Worm (Caenorhabditis elegans) whole organism, young adult: Measurements from ENCODE around the gene rnp-5.

Source experiments
- C17E4.6 ChIP-seq: fragments of 200-800 bp; sonication (Bioruptor generic); IDR thresholded peaks from 2 replicates; pipeline ENCODE4 v1.3.6; 2022; ENCODE audit warnings: missing genetic modification reagents, missing genetic modification characterization, missing compliant biosample characterization
- D2030.7 ChIP-seq: fragments of 200-800 bp; sonication (Bioruptor generic); IDR thresholded peaks from 2 replicates; pipeline ENCODE4 v1.3.6; 2022; ENCODE audit warnings: missing genetic modification reagents, missing genetic modification characterization, missing compliant biosample characterization
- T26A5.8 ChIP-seq: sonication (generic microtip); optimal IDR thresholded peaks from 2 replicates; lab custom pipeline; 2016; ENCODE audit warnings: missing genetic modification characterization, missing compliant biosample characterization
- Y53F4B.3 ChIP-seq: fragments of 200-800 bp; sonication (Bioruptor generic); IDR thresholded peaks from 2 replicates; pipeline ENCODE4 v1.3.6; 2022; ENCODE audit warnings: missing genetic modification reagents, missing genetic modification characterization, missing compliant biosample characterization
- Y95B8A.8 ChIP-seq: fragments of 200-800 bp; sonication (Bioruptor generic); IDR thresholded peaks from 2 replicates; pipeline ENCODE4 v1.3.6; 2022; ENCODE audit warnings: missing genetic modification reagents, missing genetic modification characterization, missing compliant biosample characterization
- aptf-3 ChIP-seq: fragments of 200-800 bp; sonication (Bioruptor generic); IDR thresholded peaks from 2 replicates; pipeline ENCODE4 v1.3.6; 2022; ENCODE audit warnings: missing genetic modification characterization, missing compliant biosample characterization
- athp-1 ChIP-seq: sonication (generic microtip); optimal IDR thresholded peaks from 2 replicates; lab custom pipeline; 2017; ENCODE audit warnings: mild to moderate bottlenecking, missing genetic modification characterization, missing compliant biosample characterization
- attf-3 ChIP-seq: fragments of 200-800 bp; sonication (Bioruptor generic); conservative IDR thresholded peaks from 2 replicates; pipeline ENCODE4 v1.3.6; 2022; ENCODE audit warnings: missing genetic modification reagents, missing genetic modification characterization, missing compliant biosample characterization
- ceh-27 ChIP-seq: fragments of 200-800 bp; sonication (Bioruptor generic); optimal IDR thresholded peaks from 2 replicates; lab custom pipeline; 2018; ENCODE audit warnings: mild to moderate bottlenecking, missing genetic modification characterization, moderate library complexity, missing compliant biosample characterization
- ceh-40 ChIP-seq: fragments of 200-800 bp; sonication (Bioruptor generic); IDR thresholded peaks from 2 replicates; pipeline ENCODE4 v1.3.6; 2022; ENCODE audit warnings: missing genetic modification characterization, missing compliant biosample characterization
- ceh-79 ChIP-seq: sonication (generic microtip); optimal IDR thresholded peaks from 2 replicates; lab custom pipeline; 2017; ENCODE audit warnings: mild to moderate bottlenecking, missing genetic modification characterization, missing compliant biosample characterization
- chd-7 ChIP-seq: sonication (generic microtip); optimal IDR thresholded peaks from 2 replicates; lab custom pipeline; 2016; ENCODE audit warnings: mild to moderate bottlenecking, missing genetic modification characterization, moderate library complexity, missing compliant biosample characterization
- dpff-1 ChIP-seq: sonication (generic microtip); optimal IDR thresholded peaks from 2 replicates; lab custom pipeline; 2017; ENCODE audit warnings: mild to moderate bottlenecking, missing genetic modification characterization, missing compliant biosample characterization
- dpl-1 ChIP-seq: fragments of 150-350 bp; optimal IDR thresholded peaks from 2 replicates; lab custom pipeline; 2014; ENCODE audit warnings: missing biosample characterization, missing genetic modification reagents, missing genetic modification characterization
- efl-1 ChIP-seq: fragments of 150-350 bp; optimal IDR thresholded peaks from 2 replicates; lab custom pipeline; 2014; ENCODE audit warnings: missing biosample characterization, missing genetic modification reagents, missing genetic modification characterization
- ekl-4 ChIP-seq: fragments of 200-800 bp; sonication (Bioruptor generic); IDR thresholded peaks from 2 replicates; pipeline ENCODE4 v1.3.6; 2022; ENCODE audit warnings: missing genetic modification reagents, missing genetic modification characterization, missing compliant biosample characterization
- him-1 ChIP-seq: sonication (generic microtip); optimal IDR thresholded peaks from 2 replicates; lab custom pipeline; 2016; ENCODE audit warnings: missing genotype, missing genetic modification reagents, missing genetic modification characterization, missing compliant biosample characterization
- hmg-1.2 ChIP-seq: fragments of 200-800 bp; sonication (Bioruptor generic); IDR thresholded peaks from 2 replicates; pipeline ENCODE4 v1.3.6; 2022; ENCODE audit warnings: missing genetic modification reagents, missing genetic modification characterization, missing compliant biosample characterization
- lin-26 ChIP-seq: fragments of 200-800 bp; sonication (Bioruptor generic); IDR thresholded peaks from 2 replicates; pipeline ENCODE4 v1.3.6; 2022; ENCODE audit warnings: missing genetic modification reagents, missing genetic modification characterization, missing compliant biosample characterization
- lin-35 ChIP-seq, 3 experiments: fragments of 150-350 bp in 2 of 3; sonication (generic microtip) in 1 of 3; optimal IDR thresholded peaks; 2 replicates each; lab custom pipeline; 2014 to 2018; ENCODE audit warnings: missing biosample characterization in 3 of 3, missing genetic modification characterization in 3 of 3, missing genetic modification reagents in 3 of 3
- lin-40 ChIP-seq: sonication (generic microtip); optimal IDR thresholded peaks from 2 replicates; lab custom pipeline; 2016; ENCODE audit warnings: missing genetic modification characterization, mild to moderate bottlenecking, missing compliant biosample characterization, missing genotype, missing genetic modification reagents
- lin-54 ChIP-seq: fragments of 200-800 bp; sonication (Bioruptor generic); optimal IDR thresholded peaks from 2 replicates; lab custom pipeline; 2018; ENCODE audit warnings: mild to moderate bottlenecking, missing genetic modification characterization, missing compliant biosample characterization
- madf-10 ChIP-seq: sonication (generic microtip); optimal IDR thresholded peaks from 2 replicates; lab custom pipeline; 2016; ENCODE audit warnings: mild to moderate bottlenecking, missing genetic modification characterization, missing compliant biosample characterization
- madf-3 ChIP-seq: fragments of 200-800 bp; sonication (Bioruptor generic); IDR thresholded peaks from 2 replicates; pipeline ENCODE4 v1.3.6; 2022; ENCODE audit warnings: missing genetic modification reagents, missing genetic modification characterization, missing compliant biosample characterization
- madf-6 ChIP-seq: fragments of 200-800 bp; sonication (Bioruptor generic); IDR thresholded peaks from 2 replicates; pipeline ENCODE4 v1.3.6; 2022; ENCODE audit warnings: missing genetic modification reagents, missing genetic modification characterization, missing compliant biosample characterization
- madf-8 ChIP-seq: fragments of 200-800 bp; sonication (Bioruptor generic); conservative IDR thresholded peaks from 2 replicates; pipeline ENCODE4 v1.3.6; 2022; ENCODE audit warnings: missing genetic modification reagents, missing genetic modification characterization, missing compliant biosample characterization
- mcd-1 ChIP-seq: fragments of 200-800 bp; sonication (Bioruptor generic); IDR thresholded peaks from 2 replicates; pipeline ENCODE4 v1.3.6; 2022; ENCODE audit warnings: missing genetic modification reagents, missing genetic modification characterization, missing compliant biosample characterization
- mes-4 ChIP-seq: sonication (generic microtip); optimal IDR thresholded peaks from 2 replicates; lab custom pipeline; 2016; ENCODE audit warnings: missing genotype, missing genetic modification characterization, missing compliant biosample characterization
- nfya-1 ChIP-seq: sonication (generic microtip); optimal IDR thresholded peaks from 2 replicates; lab custom pipeline; 2017; ENCODE audit warnings: antibody characterized with exemption, missing compliant biosample characterization, missing genetic modification characterization, borderline replicate concordance; ENCODE audit not compliant: insufficient read depth
- nhr-179 ChIP-seq: sonication (generic microtip); optimal IDR thresholded peaks from 2 replicates; lab custom pipeline; 2016; ENCODE audit warnings: mild to moderate bottlenecking, missing genetic modification characterization, missing compliant biosample characterization
- nhr-80 ChIP-seq: sonication (generic microtip); optimal IDR thresholded peaks from 2 replicates; lab custom pipeline; 2016; ENCODE audit warnings: missing genetic modification characterization, missing compliant biosample characterization
- rec-8 ChIP-seq, 2 experiments: sonication (generic microtip); optimal IDR thresholded peaks; 2 replicates each; lab custom pipeline; 2016; ENCODE audit warnings: mild to moderate bottlenecking in 2 of 2, missing genetic modification characterization in 2 of 2, missing genetic modification reagents in 2 of 2, missing genotype in 2 of 2, missing biosample characterization in 1 of 2, missing compliant biosample characterization in 1 of 2, moderate library complexity in 1 of 2
- snpc-1.3 ChIP-seq: sonication (generic microtip); optimal IDR thresholded peaks from 2 replicates; lab custom pipeline; 2017; ENCODE audit warnings: missing genetic modification characterization, mild to moderate bottlenecking, missing compliant biosample characterization, antibody characterized with exemption, moderate library complexity, missing genotype, missing genetic modification reagents; ENCODE audit not compliant: insufficient read depth
- sptf-2 ChIP-seq: fragments of 200-800 bp; sonication (Bioruptor generic); optimal IDR thresholded peaks from 2 replicates; lab custom pipeline; 2018; ENCODE audit warnings: mild to moderate bottlenecking, missing genetic modification characterization, missing compliant biosample characterization
- ztf-26 ChIP-seq: sonication (generic microtip); optimal IDR thresholded peaks from 2 replicates; lab custom pipeline; 2017; ENCODE audit warnings: missing genetic modification characterization, missing compliant biosample characterization
- ztf-6 ChIP-seq: fragments of 200-800 bp; sonication (Bioruptor generic); IDR thresholded peaks from 2 replicates; pipeline ENCODE4 v1.3.6; 2022; ENCODE audit warnings: missing genetic modification reagents, missing genetic modification characterization, missing compliant biosample characterization

Gene rnp-5

ce11 chrIII:853859-854359 lies at the start of gene rnp-5, which contains the start of gene tag-51:
Gene rnp-5, minus strand, starts transcription at chrIII:853909.
Gene tag-51, plus strand, starts transcription at chrIII:854221.
- TF ChIP-seq rec-8 (tag; optimal IDR thresholded peaks at IDR 0.05; lab: Kevin White, UChicago): no peak
- no peak for TF ChIP-seq lin-40 (tag; lab: Kevin White, UChicago)
- no peak for TF ChIP-seq nfya-1 (tag; lab: Kevin White, UChicago)
- peak; percentile 89 for TF ChIP-seq attf-3 (GFP tag; lab: Robert Waterston, UW)
- TF ChIP-seq dpff-1 (tag; lab: Kevin White, UChicago): no peak

- TF ChIP-seq nfya-1 (tag; lab: Kevin White, UChicago) (no peak), ceh-40 (no peak), D2030.7 (GFP tag; lab: Robert Waterston, UW) (peak; percentile 11; the same call in 1 of the 2 replicates), lin-40 (tag; lab: Kevin White, UChicago) (peak; percentile 25), ztf-6 (no peak), T26A5.8 (no peak), dpff-1 (tag; lab: Kevin White, UChicago) (no peak), aptf-3 (GFP tag; lab: Robert Waterston, UW) (no peak), lin-35 (GFP tag; optimal IDR thresholded peaks at IDR 0.05; lab: Kevin White, UChicago) (peak in 1 of 3 experiments; percentile 39), nhr-80 (tag; lab: Kevin White, UChicago) (peak; percentile 54), Y53F4B.3 (GFP tag; lab: Robert Waterston, UW) (no peak), lin-54 (GFP tag; lab: Kevin White, UChicago) (peak; percentile 41), C17E4.6 (GFP tag; lab: Robert Waterston, UW) (no peak), sptf-2 (no peak), madf-10 (no peak), athp-1 (tag; lab: Kevin White, UChicago) (peak; percentile 19), madf-3 (no peak), madf-8 (GFP tag; lab: Robert Waterston, UW) (no peak), attf-3 (GFP tag; lab: Robert Waterston, UW) (0 out of 2 replicates have a peak, but pooled peaks have one; percentile 8), Y95B8A.8 (GFP tag; lab: Robert Waterston, UW) (no peak), ceh-79 (tag; lab: Kevin White, UChicago) (no peak), him-1 (peak; percentile 25), ceh-27 (GFP tag; lab: Kevin White, UChicago) (no peak), efl-1 (GFP tag; lab: Kevin White, UChicago) (peak; percentile 57), madf-6 (GFP tag; lab: Robert Waterston, UW) (peak; percentile 35; the same call in 1 of the 2 replicates), hmg-1.2 (0 out of 2 replicates have a peak, but pooled peaks have one; percentile 8), snpc-1.3 (tag; lab: Kevin White, UChicago) (no peak), mes-4 (tag; lab: Kevin White, UChicago) (no peak), chd-7 (tag; lab: Kevin White, UChicago) (no peak), ztf-26 (tag; lab: Kevin White, UChicago) (peak; percentile 21), mcd-1 (GFP tag; lab: Robert Waterston, UW) (peak; percentile 85), ekl-4 (GFP tag; lab: Robert Waterston, UW) (no peak), dpl-1 (GFP tag; lab: Kevin White, UChicago) (peak; percentile 47), lin-26 (GFP tag; lab: Robert Waterston, UW) (no peak), nhr-179 (tag; lab: Kevin White, UChicago) (no peak)
These were observed 48.0 kb upstream of the rnp-5 start for ce11 chrIII:901600-902250.
